Fruit fly (Drosophila melanogaster): ENCODE measurements around the gene Sac1.

Sac1 gene

DNA sequence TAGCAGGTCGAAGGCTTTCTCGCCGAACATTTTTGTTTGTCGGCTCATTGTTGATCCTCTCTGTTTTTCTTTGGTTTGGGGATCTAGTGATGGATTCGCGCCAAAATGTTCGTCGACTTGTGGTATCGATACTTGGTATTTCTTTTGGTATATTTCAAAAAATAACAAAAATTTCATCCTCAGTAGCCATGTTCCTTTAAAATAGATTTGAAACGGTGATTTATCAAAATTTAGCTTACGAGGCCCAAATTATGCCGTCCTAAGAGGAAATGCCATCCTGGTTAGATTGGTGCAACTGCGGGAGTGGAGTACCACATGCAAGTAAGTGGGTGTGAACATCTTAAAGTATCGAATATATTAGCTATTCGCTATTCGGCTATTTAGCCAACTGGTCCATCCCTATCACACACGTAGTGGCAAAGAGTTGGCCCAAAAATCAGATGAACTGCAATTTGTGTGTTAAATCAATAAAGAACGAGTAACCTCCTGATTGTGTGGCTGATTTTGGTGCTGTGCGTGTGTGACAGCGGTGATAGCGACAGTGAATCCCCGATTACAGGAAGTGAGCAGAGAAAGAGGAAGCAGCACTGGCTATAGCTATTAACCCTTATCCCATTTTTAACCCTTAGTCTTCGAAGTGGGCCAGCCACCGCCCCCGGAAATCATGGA, at the start of gene Sac1, which contains the start of gene Psf1 (continued):
- no peak for TF ChIP-seq bigmax (GFP tag; optimal IDR thresholded peaks at IDR 0.05)
- peak; percentile 4 for TF ChIP-seq CG1792 (GFP tag; optimal IDR thresholded peaks at IDR 0.05)
- no peak for TF ChIP-seq CrebB (tag; optimal IDR thresholded peaks at IDR 0.05)
- TF ChIP-seq Optix (GFP tag; IDR thresholded peaks at IDR 0.05), result 0 out of 3 replicates have a peak, but pooled peaks have one; percentile 11
- TF ChIP-seq nmo (GFP tag; optimal IDR thresholded peaks at IDR 0.05), result peak; percentile 80
- peak; percentile 5 for TF ChIP-seq CG16815 (GFP tag; optimal IDR thresholded peaks at IDR 0.05)
- peak; percentile 64 for TF ChIP-seq slbo (GFP tag; IDR thresholded peaks at IDR 0.05)
- peak; percentile 77 for TF ChIP-seq pzg (GFP tag; optimal IDR thresholded peaks at IDR 0.05)
- no peak for TF ChIP-seq Spps (tag; optimal IDR thresholded peaks at IDR 0.05)
- TF ChIP-seq Fer1 (GFP tag; optimal IDR thresholded peaks at IDR 0.05), result no peak
- peak; percentile 36 for TF ChIP-seq CG7839 (tag; optimal IDR thresholded peaks at IDR 0.05)
- TF ChIP-seq Hey (tag; optimal IDR thresholded peaks at IDR 0.05), result no peak
- TF ChIP-seq grau (tag; optimal IDR thresholded peaks at IDR 0.05), result peak; percentile 58
- TF ChIP-seq gce (GFP tag; IDR thresholded peaks at IDR 0.05), result no peak
- no peak for TF ChIP-seq CG11695 (GFP tag; IDR thresholded peaks at IDR 0.05)
- peak; percentile 72 for TF ChIP-seq HLH4C (GFP tag; IDR thresholded peaks at IDR 0.05; ENCODE audit: partially characterized antibody)
- TF ChIP-seq da (GFP tag; optimal IDR thresholded peaks at IDR 0.05), result peak; percentile 19
- no peak for TF ChIP-seq CG30431 (GFP tag; optimal IDR thresholded peaks at IDR 0.05)
- TF ChIP-seq CG7357 (GFP tag; IDR thresholded peaks at IDR 0.05), result peak; percentile 98
- TF ChIP-seq Aef1 (GFP tag; IDR thresholded peaks at IDR 0.05), result 0 out of 3 replicates have a peak, but pooled peaks have one; percentile 25
- TF ChIP-seq Bdp1 (GFP tag; optimal IDR thresholded peaks at IDR 0.05), result peak; percentile 31
- TF ChIP-seq Dfd (GFP tag; optimal IDR thresholded peaks at IDR 0.05), result no peak
- peak; percentile 44; the same call in 1 of the 2 replicates for TF ChIP-seq CG10366 (GFP tag; IDR thresholded peaks at IDR 0.05)
- peak; percentile 34; the same call in 1 of the 3 replicates for TF ChIP-seq CG11456 (GFP tag; IDR thresholded peaks at IDR 0.05)
- TF ChIP-seq E2f1 (GFP tag; IDR thresholded peaks at IDR 0.05), result peak; percentile 62
- TF ChIP-seq pho (GFP tag; optimal IDR thresholded peaks at IDR 0.05), result peak; percentile 57
- no peak for TF ChIP-seq h (optimal IDR thresholded peaks at IDR 0.05)
- no peak for TF ChIP-seq aop (GFP tag; IDR thresholded peaks at IDR 0.05)
- peak; percentile 93 for TF ChIP-seq knrl (GFP tag; IDR thresholded peaks at IDR 0.05; ENCODE audit: partially characterized antibody)
- peak; percentile 32 for TF ChIP-seq wek (GFP tag; optimal IDR thresholded peaks at IDR 0.05)
- peak; percentile 82 for TF ChIP-seq vnd (GFP tag; IDR thresholded peaks at IDR 0.05; ENCODE audit: partially characterized antibody)
- TF ChIP-seq Opbp (GFP tag; IDR thresholded peaks at IDR 0.05; ENCODE audit: partially characterized antibody), result peak; percentile 73
- no peak for TF ChIP-seq hth (optimal IDR thresholded peaks at IDR 0.05)
- no peak for TF ChIP-seq seq (GFP tag; IDR thresholded peaks at IDR 0.05)
- TF ChIP-seq zen2 (GFP tag; IDR thresholded peaks at IDR 0.05; ENCODE audit: partially characterized antibody), result peak; percentile 53; the same call in 1 of the 3 replicates
- no peak for TF ChIP-seq NK7.1 (GFP tag; optimal IDR thresholded peaks at IDR 0.05)
- no peak for TF ChIP-seq grn (GFP tag; optimal IDR thresholded peaks at IDR 0.05)
- TF ChIP-seq sd (tag; optimal IDR thresholded peaks at IDR 0.05), result no peak
- peak; percentile 13 for TF ChIP-seq kni (GFP tag; optimal IDR thresholded peaks at IDR 0.05)
- TF ChIP-seq TFAM (GFP tag; optimal IDR thresholded peaks at IDR 0.05), result no peak
- no peak for TF ChIP-seq CG12769 (tag; optimal IDR thresholded peaks at IDR 0.05)
- peak; percentile 50 for TF ChIP-seq Atf3 (GFP tag; optimal IDR thresholded peaks at IDR 0.05)
- TF ChIP-seq CG13624 (GFP tag; optimal IDR thresholded peaks at IDR 0.05), result peak; percentile 73
- TF ChIP-seq MBD-R2 (GFP tag; IDR thresholded peaks at IDR 0.05), result peak; percentile 65; the same call in 1 of the 2 replicates
- TF ChIP-seq CG5953 (GFP tag; IDR thresholded peaks at IDR 0.05), result no peak
- no peak for TF ChIP-seq Mrtf (GFP tag; IDR thresholded peaks at IDR 0.05)
- peak; percentile 36; the same call in 1 of the 3 replicates for TF ChIP-seq zfh1 (GFP tag; IDR thresholded peaks at IDR 0.05)
- TF ChIP-seq lmd (GFP tag; IDR thresholded peaks at IDR 0.05), result no peak; the same call in 1 of the 2 replicates
- no peak for TF ChIP-seq GATAe (GFP tag; conservative IDR thresholded peaks at IDR 0.05)
- TF ChIP-seq pnt (GFP tag; optimal IDR thresholded peaks at IDR 0.05), result peak; percentile 7
- TF ChIP-seq CG30403 (GFP tag; optimal IDR thresholded peaks at IDR 0.05), result peak; percentile 64

Measured in whole organism, embryonic.